Worm (Caenorhabditis elegans): ENCODE data around the gene attf-3.

DNA sequence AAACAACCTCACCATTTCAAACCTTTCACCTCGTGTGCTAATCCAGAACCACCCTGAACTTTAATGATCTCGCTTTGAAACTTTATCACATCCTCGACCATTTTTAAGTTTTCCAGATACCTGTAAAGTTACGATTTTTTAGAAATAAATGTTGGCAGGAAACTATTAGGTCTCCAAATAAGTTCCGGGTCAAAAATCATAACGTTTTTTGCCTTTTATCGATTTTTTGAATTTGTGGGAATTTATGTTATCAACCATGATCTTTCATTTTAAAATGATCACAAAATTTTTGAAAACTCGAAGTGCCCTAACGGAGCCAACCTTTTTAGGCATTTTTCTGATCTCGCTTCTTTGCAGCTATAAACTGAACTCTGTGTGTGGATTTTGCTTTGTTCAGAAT, 25.1 kb downstream of the attf-3 start, which contains the start of gene btb-5:
- TF ChIP-seq med-1 (GFP tag; optimal IDR thresholded peaks at IDR 0.05; ENCODE audit: insufficient read depth): no peak
- no peak for TF ChIP-seq flt-1 (GFP tag; IDR thresholded peaks at IDR 0.05)
- TF ChIP-seq T22C8.4 (GFP tag; IDR thresholded peaks at IDR 0.05): no peak
- no peak for TF ChIP-seq ztf-23 (GFP tag; IDR thresholded peaks at IDR 0.05)
- no peak for TF ChIP-seq klf-2 (GFP tag; conservative IDR thresholded peaks at IDR 0.05)
- no peak for TF ChIP-seq ztf-29 (GFP tag; IDR thresholded peaks at IDR 0.05)
- no peak for TF ChIP-seq tab-1 (GFP tag; IDR thresholded peaks at IDR 0.05)

Data from whole organism, midembryonic.